Worm (Caenorhabditis elegans): ENCODE measurements around the gene clec-265.

- TF ChIP-seq him-1 (tag; optimal IDR thresholded peaks at IDR 0.05): no peak
- no peak for TF ChIP-seq W03F9.2 (tag; optimal IDR thresholded peaks at IDR 0.05)
- no peak for TF ChIP-seq dao-5 (tag; optimal IDR thresholded peaks at IDR 0.05)
Measured at ce11 chrX:3022330-3023088, 9.1 kb upstream of the clec-265 start.

Data from whole organism, L4/young adult.